Fruit fly (Drosophila melanogaster): ENCODE data around the gene GstD11.

GstD11 gene

DNA sequence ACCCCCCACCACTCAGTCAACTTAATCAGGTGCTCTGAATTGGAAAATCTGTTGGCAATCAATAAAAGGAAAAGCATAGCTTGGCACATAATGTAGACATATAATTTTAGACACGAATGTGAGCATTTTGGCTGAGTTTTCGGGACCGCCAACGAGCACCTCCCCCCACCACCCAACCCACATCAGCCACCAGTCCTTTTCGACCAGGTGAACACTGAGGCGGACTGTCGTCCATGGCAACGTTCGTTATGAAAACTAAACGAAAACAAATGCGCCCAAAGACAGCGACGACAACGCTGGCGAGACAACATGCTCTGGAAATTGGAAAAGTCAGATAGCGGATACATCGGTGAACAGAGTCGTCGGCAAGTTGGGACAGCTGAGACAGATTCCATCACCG, at the start of gene GstD11:
Gene GstD11 (plus strand): TSS at position 301 of the 400 bp plus-strand sequence.
- TF ChIP-seq lola (GFP tag; optimal IDR thresholded peaks at IDR 0.05): no peak
- TF ChIP-seq foxo (GFP tag; optimal IDR thresholded peaks at IDR 0.05): no peak
- no peak for TF ChIP-seq brk (GFP tag; optimal IDR thresholded peaks at IDR 0.05)
- no peak for TF ChIP-seq dl (GFP tag; optimal IDR thresholded peaks at IDR 0.05; ENCODE audit: insufficient read depth in 1 of 2, partially characterized antibody in 2 of 2)
- no peak for TF ChIP-seq rgr (GFP tag; optimal IDR thresholded peaks at IDR 0.05)
- TF ChIP-seq OdsH (GFP tag; optimal IDR thresholded peaks at IDR 0.05): no peak
- TF ChIP-seq psq (GFP tag; optimal IDR thresholded peaks at IDR 0.05): no peak
- TF ChIP-seq fru (GFP tag; optimal IDR thresholded peaks at IDR 0.05): no peak
- TF ChIP-seq Hr83 (GFP tag; optimal IDR thresholded peaks at IDR 0.05; ENCODE audit: poor library complexity, severe bottlenecking): no peak
- no peak for TF ChIP-seq CrebA (GFP tag; optimal IDR thresholded peaks at IDR 0.05; ENCODE audit: borderline replicate concordance)

- TF ChIP-seq Sp1 (GFP tag; optimal IDR thresholded peaks at IDR 0.05) (peak; percentile 17), br (GFP tag; optimal IDR thresholded peaks at IDR 0.05) (no peak), Vsx2 (GFP tag; optimal IDR thresholded peaks at IDR 0.05; ENCODE audit: partially characterized antibody) (no peak), dmrt93B (GFP tag; optimal IDR thresholded peaks at IDR 0.05) (no peak), Rel (GFP tag; optimal IDR thresholded peaks at IDR 0.05) (no peak), Rel (tag; optimal IDR thresholded peaks at IDR 0.05) (no peak), h (GFP tag; optimal IDR thresholded peaks at IDR 0.05) (peak; percentile 63), brk (GFP tag; optimal IDR thresholded peaks at IDR 0.05) (no peak), tai (GFP tag; optimal IDR thresholded peaks at IDR 0.05) (no peak), rgr (GFP tag; optimal IDR thresholded peaks at IDR 0.05) (peak; percentile 35), dl (GFP tag; optimal IDR thresholded peaks at IDR 0.05; ENCODE audit: insufficient read depth in 1 of 2, partially characterized antibody in 2 of 2) (no peak), foxo (GFP tag; optimal IDR thresholded peaks at IDR 0.05) (no peak), Hr78 (GFP tag; optimal IDR thresholded peaks at IDR 0.05) (no peak), sage (GFP tag; optimal IDR thresholded peaks at IDR 0.05) (no peak), Mio (GFP tag; optimal IDR thresholded peaks at IDR 0.05) (no peak), lola (GFP tag; optimal IDR thresholded peaks at IDR 0.05) (no peak), Hnf4 (GFP tag; optimal IDR thresholded peaks at IDR 0.05) (peak; percentile 19), CG32264 (GFP tag; optimal IDR thresholded peaks at IDR 0.05) (no peak), Hr83 (GFP tag; optimal IDR thresholded peaks at IDR 0.05; ENCODE audit: poor library complexity, severe bottlenecking) (no peak), usp (GFP tag; optimal IDR thresholded peaks at IDR 0.05) (no peak), jim (GFP tag; optimal IDR thresholded peaks at IDR 0.05) (no peak), CG9705 (GFP tag; optimal IDR thresholded peaks at IDR 0.05) (no peak), ey (GFP tag; optimal IDR thresholded peaks at IDR 0.05) (no peak), dsf (GFP tag; optimal IDR thresholded peaks at IDR 0.05; ENCODE audit: borderline replicate concordance) (no peak), pan (optimal IDR thresholded peaks at IDR 0.05) (no peak)
Observed at dm6 chr3R:12341374-12341773, 41.8 kb upstream of the GstD11 start, which contains the start of gene Sgsf. Sgsf (plus strand) TSS chr3R:12341674.

DNA sequence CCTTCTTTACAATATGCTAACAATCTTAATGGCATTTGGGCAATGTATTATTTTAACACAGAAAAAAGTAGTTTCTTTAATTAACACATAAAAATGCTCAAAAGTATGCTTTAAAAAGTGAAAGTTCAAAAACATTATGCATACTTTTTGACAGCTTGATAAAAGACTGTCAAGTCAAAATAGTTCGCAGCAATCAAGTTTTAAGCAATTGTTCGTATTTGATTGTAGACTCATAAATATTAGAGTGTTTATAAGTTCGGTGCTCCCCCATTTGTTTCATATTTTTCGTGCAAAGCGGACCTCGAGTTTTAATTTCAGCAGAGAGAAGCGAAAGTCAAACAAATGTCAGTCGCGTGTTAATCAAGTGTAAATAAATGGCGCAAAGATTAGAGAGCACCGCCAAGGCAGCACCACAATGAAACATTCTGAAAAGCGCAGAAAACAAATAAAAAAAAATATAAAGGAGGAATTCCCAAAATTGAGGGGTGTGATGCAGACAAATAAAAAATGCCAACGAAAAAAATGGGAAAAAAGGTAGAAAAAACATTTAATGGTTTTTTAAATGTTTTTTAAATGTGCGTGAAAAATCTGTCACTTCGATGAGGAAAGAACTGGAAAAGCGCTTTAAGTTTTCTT, 38.1 kb upstream of the GstD11 start:
- no peak for TF ChIP-seq sage (GFP tag; optimal IDR thresholded peaks at IDR 0.05)
- TF ChIP-seq Mio (GFP tag; optimal IDR thresholded peaks at IDR 0.05): no peak
- TF ChIP-seq psq (GFP tag; optimal IDR thresholded peaks at IDR 0.05): peak; percentile 15
- no peak for TF ChIP-seq Hnf4 (GFP tag; optimal IDR thresholded peaks at IDR 0.05)
- TF ChIP-seq dl (GFP tag; optimal IDR thresholded peaks at IDR 0.05; ENCODE audit: insufficient read depth in 1 of 2, partially characterized antibody in 2 of 2): no peak
- TF ChIP-seq woc (GFP tag; optimal IDR thresholded peaks at IDR 0.05): peak; percentile 10
- peak; percentile 9 for TF ChIP-seq br (GFP tag; optimal IDR thresholded peaks at IDR 0.05)
- TF ChIP-seq Hr83 (GFP tag; optimal IDR thresholded peaks at IDR 0.05; ENCODE audit: poor library complexity, severe bottlenecking): no peak
- peak; percentile 37 for TF ChIP-seq ey (GFP tag; optimal IDR thresholded peaks at IDR 0.05)
- no peak for TF ChIP-seq usp (GFP tag; optimal IDR thresholded peaks at IDR 0.05)
- TF ChIP-seq Dif (GFP tag; optimal IDR thresholded peaks at IDR 0.05; ENCODE audit: partially characterized antibody): no peak
- peak in 1 of 2 experiments; percentile 35 for TF ChIP-seq foxo (GFP tag; optimal IDR thresholded peaks at IDR 0.05)
- TF ChIP-seq jim (GFP tag; optimal IDR thresholded peaks at IDR 0.05): no peak
- TF ChIP-seq CrebA (GFP tag; optimal IDR thresholded peaks at IDR 0.05; ENCODE audit: borderline replicate concordance): no peak
- TF ChIP-seq CG32264 (GFP tag; optimal IDR thresholded peaks at IDR 0.05): no peak
- no peak for TF ChIP-seq Rel (GFP tag; optimal IDR thresholded peaks at IDR 0.05)
- TF ChIP-seq Rel (tag; optimal IDR thresholded peaks at IDR 0.05): peak; percentile 93
- peak; percentile 44 for TF ChIP-seq fru (GFP tag; optimal IDR thresholded peaks at IDR 0.05)
- no peak for TF ChIP-seq lola (GFP tag; optimal IDR thresholded peaks at IDR 0.05)
- peak; percentile 20 for TF ChIP-seq OdsH (GFP tag; optimal IDR thresholded peaks at IDR 0.05)
- no peak for TF ChIP-seq Hr78 (GFP tag; optimal IDR thresholded peaks at IDR 0.05)
- TF ChIP-seq Myc (optimal IDR thresholded peaks at IDR 0.05): no peak
- TF ChIP-seq rgr (GFP tag; optimal IDR thresholded peaks at IDR 0.05): peak; percentile 0
- TF ChIP-seq Dfd (GFP tag; optimal IDR thresholded peaks at IDR 0.05): no peak
- TF ChIP-seq sv (GFP tag; optimal IDR thresholded peaks at IDR 0.05): no peak
- peak; percentile 36 for TF ChIP-seq dmrt93B (GFP tag; optimal IDR thresholded peaks at IDR 0.05)
- TF ChIP-seq Abd-B (GFP tag; optimal IDR thresholded peaks at IDR 0.05): no peak
- TF ChIP-seq Jra (GFP tag; optimal IDR thresholded peaks at IDR 0.05): no peak
- no peak for TF ChIP-seq N (GFP tag; optimal IDR thresholded peaks at IDR 0.05)
- TF ChIP-seq CG9705 (GFP tag; optimal IDR thresholded peaks at IDR 0.05): no peak
- TF ChIP-seq h (GFP tag; optimal IDR thresholded peaks at IDR 0.05): peak; percentile 33
- TF ChIP-seq Sp1 (GFP tag; optimal IDR thresholded peaks at IDR 0.05): peak; percentile 31
- TF ChIP-seq dsf (GFP tag; optimal IDR thresholded peaks at IDR 0.05; ENCODE audit: borderline replicate concordance): no peak
- TF ChIP-seq tai (GFP tag; optimal IDR thresholded peaks at IDR 0.05): no peak
- TF ChIP-seq GATAd (GFP tag; optimal IDR thresholded peaks at IDR 0.05): no peak
- peak; percentile 46 for TF ChIP-seq HLH106 (tag; optimal IDR thresholded peaks at IDR 0.05)
- TF ChIP-seq brk (GFP tag; optimal IDR thresholded peaks at IDR 0.05): no peak
- no peak for TF ChIP-seq pan (optimal IDR thresholded peaks at IDR 0.05)
- TF ChIP-seq Vsx2 (GFP tag; optimal IDR thresholded peaks at IDR 0.05; ENCODE audit: partially characterized antibody): no peak

All from whole organism, wandering third instar larva.